Worm (Caenorhabditis elegans) whole organism, L2 larva: ENCODE data around the gene zig-5.

Experiments
- C34F6.9 ChIP-seq: fragments of 150-350 bp; optimal IDR thresholded peaks from 2 replicates; lab custom pipeline; 2014; ENCODE audit warnings: missing biosample characterization, missing genetic modification characterization
- F13H6.1 ChIP-seq: sonication (generic microtip); optimal IDR thresholded peaks from 2 replicates; lab custom pipeline; 2016; ENCODE audit warnings: missing genetic modification characterization, missing compliant biosample characterization
- R02D3.7 ChIP-seq: fragments of 150-350 bp; optimal IDR thresholded peaks from 2 replicates; lab custom pipeline; 2014; ENCODE audit warnings: missing biosample characterization, missing genetic modification characterization
- Y55F3AM.14 ChIP-seq: fragments of 200-800 bp; sonication (Bioruptor generic); optimal IDR thresholded peaks from 2 replicates; lab custom pipeline; 2018; ENCODE audit warnings: mild to moderate bottlenecking, missing genetic modification characterization, missing compliant biosample characterization
- ZK546.5 ChIP-seq: sonication (generic microtip); optimal IDR thresholded peaks from 2 replicates; lab custom pipeline; 2017; ENCODE audit warnings: missing biosample characterization, missing genetic modification characterization
- alr-1 ChIP-seq: fragments of 150-350 bp; optimal IDR thresholded peaks from 2 replicates; lab custom pipeline; 2014; ENCODE audit warnings: missing biosample characterization, missing genetic modification characterization
- aly-2 ChIP-seq: fragments of 150-350 bp; optimal IDR thresholded peaks from 2 replicates; lab custom pipeline; 2014; ENCODE audit warnings: missing biosample characterization, missing genetic modification characterization
- ama-1 ChIP-seq: fragments of 150-350 bp; optimal IDR thresholded peaks from 2 replicates; lab custom pipeline; 2018; ENCODE audit warnings: inconsistent platforms
- blmp-1 ChIP-seq: sonication (generic microtip); optimal IDR thresholded peaks from 2 replicates; lab custom pipeline; 2017; ENCODE audit warnings: missing genetic modification characterization, mild to moderate bottlenecking, missing compliant biosample characterization, antibody characterized with exemption, moderate library complexity; ENCODE audit not compliant: insufficient read depth
- ceh-16 ChIP-seq: fragments of 150-350 bp; optimal IDR thresholded peaks from 2 replicates; lab custom pipeline; 2014; ENCODE audit warnings: missing biosample characterization, missing genetic modification characterization
- ceh-82 ChIP-seq: fragments of 150-350 bp; optimal IDR thresholded peaks from 2 replicates; lab custom pipeline; 2014; ENCODE audit warnings: missing biosample characterization, missing genetic modification characterization
- crh-2 ChIP-seq: sonication (generic microtip); optimal IDR thresholded peaks from 2 replicates; lab custom pipeline; 2017; ENCODE audit warnings: missing biosample characterization, missing genetic modification characterization
- dmd-4 ChIP-seq: sonication (generic microtip); optimal IDR thresholded peaks from 2 replicates; lab custom pipeline; 2017; ENCODE audit warnings: missing biosample characterization, missing genetic modification characterization
- egl-27 ChIP-seq: sonication (generic microtip); optimal IDR thresholded peaks from 3 replicates; lab custom pipeline; 2017; ENCODE audit warnings: missing biosample characterization, missing genetic modification reagents, missing genetic modification characterization
- elt-1 ChIP-seq: fragments of 150-350 bp; optimal IDR thresholded peaks from 2 replicates; lab custom pipeline; 2014; ENCODE audit warnings: missing biosample characterization, missing genetic modification characterization
- elt-3 ChIP-seq: sonication (generic microtip); optimal IDR thresholded peaks from 2 replicates; lab custom pipeline; 2017; ENCODE audit warnings: missing biosample characterization, missing genetic modification characterization
- fos-1 ChIP-seq: fragments of 150-350 bp; optimal IDR thresholded peaks from 2 replicates; lab custom pipeline; 2014; ENCODE audit warnings: missing biosample characterization, missing genetic modification characterization
- gmeb-1 ChIP-seq: fragments of 150-350 bp; optimal IDR thresholded peaks from 2 replicates; lab custom pipeline; 2014; ENCODE audit warnings: missing biosample characterization, missing genetic modification characterization
- lin-11 ChIP-seq: fragments of 150-350 bp; sonication (generic microtip); optimal IDR thresholded peaks from 2 replicates; lab custom pipeline; 2014; ENCODE audit warnings: missing biosample characterization, missing genetic modification characterization, inconsistent platforms, mixed read lengths
- lin-13 ChIP-seq: fragments of 150-350 bp; optimal IDR thresholded peaks from 2 replicates; lab custom pipeline; 2014; ENCODE audit warnings: missing biosample characterization, missing genetic modification reagents, missing genetic modification characterization
- lin-39 ChIP-seq: fragments of 150-350 bp; optimal IDR thresholded peaks from 2 replicates; lab custom pipeline; 2014; ENCODE audit warnings: missing biosample characterization, missing genetic modification reagents, missing genetic modification characterization
- lsy-2 ChIP-seq, 2 experiments: fragments of 150-350 bp in 1 of 2; sonication (generic microtip) in 1 of 2; optimal IDR thresholded peaks; 2 replicates each; lab custom pipeline; 2014 to 2017; ENCODE audit warnings: missing biosample characterization in 2 of 2, missing genetic modification characterization in 2 of 2
- mab-5 ChIP-seq: fragments of 150-350 bp; optimal IDR thresholded peaks from 2 replicates; lab custom pipeline; 2014; ENCODE audit warnings: missing biosample characterization, missing genetic modification characterization
- mbf-1 ChIP-seq: sonication (generic microtip); optimal IDR thresholded peaks from 2 replicates; lab custom pipeline; 2017; ENCODE audit warnings: missing biosample characterization, missing genetic modification characterization
- mdl-1 ChIP-seq, 2 experiments: fragments of 150-350 bp in 1 of 2; sonication (generic microtip) in 1 of 2; optimal IDR thresholded peaks; 2 replicates each; lab custom pipeline; 2017; ENCODE audit warnings: missing biosample characterization in 2 of 2, missing genetic modification characterization in 2 of 2
- nhr-10 ChIP-seq: sonication (generic microtip); optimal IDR thresholded peaks from 2 replicates; lab custom pipeline; 2017; ENCODE audit warnings: missing biosample characterization, missing genetic modification characterization
- nhr-11 ChIP-seq: fragments of 150-350 bp; optimal IDR thresholded peaks from 2 replicates; lab custom pipeline; 2014; ENCODE audit warnings: missing biosample characterization, missing genetic modification characterization
- nhr-12 ChIP-seq: fragments of 150-350 bp; optimal IDR thresholded peaks from 2 replicates; lab custom pipeline; 2014; ENCODE audit warnings: missing biosample characterization, missing genetic modification characterization
- nhr-129 ChIP-seq: fragments of 150-350 bp; optimal IDR thresholded peaks from 2 replicates; lab custom pipeline; 2014; ENCODE audit warnings: missing biosample characterization, missing genetic modification characterization
- nhr-21 ChIP-seq: fragments of 150-350 bp; optimal IDR thresholded peaks from 2 replicates; lab custom pipeline; 2014; ENCODE audit warnings: missing biosample characterization, missing genetic modification characterization
- nhr-23 ChIP-seq: fragments of 150-350 bp; optimal IDR thresholded peaks from 2 replicates; lab custom pipeline; 2014; ENCODE audit warnings: missing biosample characterization, missing genetic modification reagents, missing genetic modification characterization
- nhr-237 ChIP-seq: fragments of 150-350 bp; optimal IDR thresholded peaks from 2 replicates; lab custom pipeline; 2014; ENCODE audit warnings: missing biosample characterization, missing genetic modification characterization
- nhr-25 ChIP-seq: fragments of 150-350 bp; sonication (generic microtip); optimal IDR thresholded peaks from 3 replicates; lab custom pipeline; 2014; ENCODE audit warnings: missing biosample characterization, missing genetic modification characterization
- nhr-6 ChIP-seq: fragments of 150-350 bp; optimal IDR thresholded peaks from 2 replicates; lab custom pipeline; 2014; ENCODE audit warnings: missing biosample characterization, missing genetic modification characterization
- nhr-77 ChIP-seq: fragments of 150-350 bp; optimal IDR thresholded peaks from 2 replicates; lab custom pipeline; 2014; ENCODE audit warnings: missing biosample characterization, missing genetic modification characterization
- peb-1 ChIP-seq: fragments of 150-350 bp; optimal IDR thresholded peaks from 2 replicates; lab custom pipeline; 2014; ENCODE audit warnings: missing biosample characterization, missing genetic modification characterization
- sem-4 ChIP-seq: fragments of 150-350 bp; optimal IDR thresholded peaks from 2 replicates; lab custom pipeline; 2014; ENCODE audit warnings: missing biosample characterization, missing genetic modification reagents, missing genetic modification characterization
- skn-1 ChIP-seq: sonication (generic microtip); optimal IDR thresholded peaks from 2 replicates; lab custom pipeline; 2017; ENCODE audit warnings: missing biosample characterization, missing genetic modification characterization
- sma-3 ChIP-seq: sonication (generic microtip); optimal IDR thresholded peaks from 2 replicates; lab custom pipeline; 2016; ENCODE audit warnings: missing genetic modification reagents, missing genetic modification characterization, missing compliant biosample characterization
- sma-9 ChIP-seq, 2 experiments: fragments of 150-350 bp in 1 of 2; sonication (generic microtip) in 1 of 2; optimal IDR thresholded peaks; 2 replicates each; lab custom pipeline; 2014 to 2016; ENCODE audit warnings: missing genetic modification characterization in 2 of 2, mild to moderate bottlenecking in 1 of 2, missing biosample characterization in 1 of 2, missing compliant biosample characterization in 1 of 2, missing genetic modification reagents in 1 of 2, moderate library complexity in 1 of 2
- snpc-4 ChIP-seq: fragments of 150-350 bp; optimal IDR thresholded peaks from 2 replicates; lab custom pipeline; 2014; ENCODE audit warnings: missing biosample characterization, missing genetic modification characterization
- unc-39 ChIP-seq: fragments of 150-350 bp; optimal IDR thresholded peaks from 2 replicates; lab custom pipeline; 2014; ENCODE audit warnings: missing biosample characterization, missing genetic modification characterization
- unc-55 ChIP-seq: fragments of 150-350 bp; sonication (generic microtip); optimal IDR thresholded peaks from 3 replicates; lab custom pipeline; 2014; ENCODE audit warnings: missing biosample characterization, missing genetic modification reagents, missing genetic modification characterization
- unc-62 ChIP-seq: fragments of 150-350 bp; optimal IDR thresholded peaks from 2 replicates; lab custom pipeline; 2014; ENCODE audit warnings: missing biosample characterization, missing genetic modification reagents, missing genetic modification characterization
- zag-1 ChIP-seq: fragments of 150-350 bp; optimal IDR thresholded peaks from 2 replicates; lab custom pipeline; 2014; ENCODE audit warnings: missing biosample characterization, missing genetic modification characterization
- ztf-1 ChIP-seq: fragments of 200-800 bp; sonication (Bioruptor generic); conservative IDR thresholded peaks from 2 replicates; pipeline ENCODE4 v1.3.6; 2022; ENCODE audit warnings: missing genetic modification characterization, missing compliant biosample characterization
- ztf-11 ChIP-seq: sonication (generic microtip); optimal IDR thresholded peaks from 2 replicates; lab custom pipeline; 2017; ENCODE audit warnings: missing biosample characterization, missing genetic modification characterization
- ztf-4 ChIP-seq: fragments of 150-350 bp; optimal IDR thresholded peaks from 2 replicates; lab custom pipeline; 2014; ENCODE audit warnings: missing biosample characterization, missing genetic modification characterization

The zig-5 gene

DNA sequence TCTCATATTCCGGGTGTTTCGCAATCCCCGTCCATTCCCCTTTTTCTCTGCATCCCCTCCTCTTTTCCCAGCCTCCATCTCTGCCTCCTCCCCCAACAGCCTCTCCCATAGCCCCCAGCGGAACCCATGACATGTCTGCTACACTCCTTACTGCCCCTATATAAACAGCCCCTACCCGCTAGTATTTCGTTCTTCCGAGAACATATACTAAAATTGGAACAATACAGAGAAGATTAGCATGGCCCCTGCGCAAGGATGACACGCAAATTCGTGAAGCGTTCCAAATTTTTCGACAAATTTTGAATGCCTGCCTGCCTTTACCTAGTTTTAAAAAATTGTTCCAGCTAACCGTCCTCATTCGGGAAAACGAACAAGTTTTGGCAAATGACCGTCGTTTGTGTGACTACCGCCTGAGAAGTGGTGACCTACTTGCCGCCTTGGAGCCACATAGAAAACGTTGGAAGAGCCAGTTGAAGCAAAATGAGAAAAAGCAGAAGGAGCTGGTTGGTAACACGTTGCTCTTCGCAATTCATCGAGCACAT, 36.3 kb upstream of the zig-5 start:
- peak; percentile 66 to 74 for TF ChIP-seq mdl-1 (tag; optimal IDR thresholded peaks at IDR 0.05; lab: Kevin White, UChicago)
- TF ChIP-seq ztf-1 (GFP tag; lab: Robert Waterston, UW), result 0 out of 2 replicates have a peak, but pooled peaks have one; percentile 53
- peak; percentile 81 for TF ChIP-seq nhr-77 (tag; lab: Kevin White, UChicago)
- TF ChIP-seq nhr-23 (tag; lab: Kevin White, UChicago), result no peak
- TF ChIP-seq skn-1 (tag; lab: Kevin White, UChicago), result peak; percentile 61
- peak; percentile 94 for TF ChIP-seq mab-5 (tag; lab: Kevin White, UChicago)
- peak; percentile 92 for TF ChIP-seq unc-55 (GFP tag; lab: Kevin White, UChicago)
- TF ChIP-seq nhr-129 (tag; lab: Kevin White, UChicago), result peak; percentile 95
- peak; percentile 36 for TF ChIP-seq mbf-1
- TF ChIP-seq nhr-12, result peak; percentile 51
- TF ChIP-seq elt-1 (tag; lab: Kevin White, UChicago), result no peak
- peak; percentile 93 for TF ChIP-seq C34F6.9 (tag; lab: Kevin White, UChicago)
- TF ChIP-seq F13H6.1 (tag; lab: Kevin White, UChicago), result peak; percentile 96
- no peak for TF ChIP-seq alr-1 (tag; lab: Kevin White, UChicago)
- TF ChIP-seq nhr-10 (tag; lab: Kevin White, UChicago), result peak; percentile 93
- peak; percentile 86 for TF ChIP-seq aly-2 (tag; lab: Kevin White, UChicago)
- peak; percentile 83 for TF ChIP-seq lin-11 (tag; lab: Kevin White, UChicago)
- TF ChIP-seq gmeb-1 (tag; lab: Kevin White, UChicago), result peak; percentile 93
- peak; percentile 94 for TF ChIP-seq nhr-25 (tag; lab: Kevin White, UChicago)
- peak; percentile 100 for TF ChIP-seq snpc-4 (tag; lab: Kevin White, UChicago)
- peak; percentile 47 for TF ChIP-seq ZK546.5 (tag; lab: Kevin White, UChicago)
- TF ChIP-seq dmd-4 (tag; lab: Kevin White, UChicago), result peak; percentile 59
- TF ChIP-seq ztf-4 (tag; lab: Kevin White, UChicago), result peak; percentile 95
- TF ChIP-seq peb-1 (tag; lab: Kevin White, UChicago), result no peak
- TF ChIP-seq ceh-16, result peak; percentile 90
- TF ChIP-seq sma-3 (GFP tag; lab: Kevin White, UChicago), result peak; percentile 95
- no peak for TF ChIP-seq elt-3 (tag; lab: Kevin White, UChicago)
- peak; percentile 97 for TF ChIP-seq sem-4 (tag; lab: Kevin White, UChicago)
- TF ChIP-seq nhr-11 (tag; lab: Kevin White, UChicago), result peak; percentile 52
- no peak for TF ChIP-seq unc-62 (GFP tag; lab: Kevin White, UChicago)
- TF ChIP-seq crh-2 (tag; lab: Kevin White, UChicago), result peak; percentile 98
- TF ChIP-seq unc-39 (tag; lab: Kevin White, UChicago), result no peak
- peak; percentile 93 to 94 for TF ChIP-seq lsy-2 (tag; optimal IDR thresholded peaks at IDR 0.05; lab: Kevin White, UChicago)
- peak; percentile 38 for TF ChIP-seq R02D3.7 (tag; lab: Kevin White, UChicago)
- TF ChIP-seq nhr-6, result peak; percentile 96
- peak; percentile 93 for TF ChIP-seq egl-27 (tag; lab: Kevin White, UChicago)
- peak; percentile 86 for TF ChIP-seq nhr-237 (tag; lab: Kevin White, UChicago)
- TF ChIP-seq sma-9 (GFP tag; optimal IDR thresholded peaks at IDR 0.05; lab: Kevin White, UChicago), result peak; percentile 98
- TF ChIP-seq sma-9 (tag; optimal IDR thresholded peaks at IDR 0.05; lab: Kevin White, UChicago), result no peak
- TF ChIP-seq ama-1, result peak; percentile 75
- TF ChIP-seq Y55F3AM.14 (GFP tag; lab: Kevin White, UChicago), result peak; percentile 93
- TF ChIP-seq fos-1 (tag; lab: Kevin White, UChicago), result peak; percentile 80
- no peak for TF ChIP-seq lin-39 (tag; lab: Kevin White, UChicago)
- peak; percentile 97 for TF ChIP-seq lin-13
- peak; percentile 86 for TF ChIP-seq ceh-82 (tag; lab: Kevin White, UChicago)
- peak; percentile 98 for TF ChIP-seq nhr-21 (tag; lab: Kevin White, UChicago)
- TF ChIP-seq zag-1 (tag; lab: Kevin White, UChicago), result peak; percentile 89
- peak; percentile 82 for TF ChIP-seq blmp-1 (tag; lab: Kevin White, UChicago)
- peak; percentile 76 for TF ChIP-seq ztf-11 (tag; lab: Kevin White, UChicago)
